Fruit fly (Drosophila melanogaster) whole organism, adult: ENCODE data around the gene Mat89Ba.

Experiments
- CG11617 ChIP-seq: fragments of 200-800 bp; sonication (Bioruptor generic); optimal IDR thresholded peaks from 2 replicates; lab custom pipeline; 2017; ENCODE audit warnings: mild to moderate bottlenecking, missing biosample characterization, missing genetic modification reagents, missing genetic modification characterization
- CG14711 ChIP-seq: fragments of 200-800 bp; sonication (Bioruptor generic); optimal IDR thresholded peaks from 2 replicates; lab custom pipeline; 2018; ENCODE audit warnings: missing biosample characterization, mild to moderate bottlenecking, missing genetic modification characterization, moderate library complexity
- CG7045 ChIP-seq: fragments of 200-800 bp; sonication (Bioruptor generic); optimal IDR thresholded peaks from 2 replicates; lab custom pipeline; 2017; ENCODE audit warnings: missing biosample characterization, mild to moderate bottlenecking, missing genetic modification characterization
- CG7101 ChIP-seq: fragments of 200-800 bp; sonication (Bioruptor generic); optimal IDR thresholded peaks from 2 replicates; lab custom pipeline; 2018; ENCODE audit warnings: missing biosample characterization, mild to moderate bottlenecking, missing genetic modification characterization, moderate library complexity
- bab1 ChIP-seq: fragments of 200-800 bp; sonication (Bioruptor generic); optimal IDR thresholded peaks from 3 replicates; lab custom pipeline; 2019; ENCODE audit warnings: missing biosample characterization, mild to moderate bottlenecking, missing genetic modification characterization, moderate library complexity
- kay ChIP-seq: fragments of 200-800 bp; sonication (Bioruptor generic); peaks from one replicate; lab custom pipeline; 2016; ENCODE audit warnings: missing biosample characterization, missing genetic modification characterization, borderline replicate concordance
- tj ChIP-seq: fragments of 200-800 bp; sonication (Bioruptor generic); optimal IDR thresholded peaks from 3 replicates; lab custom pipeline; 2017; ENCODE audit warnings: missing biosample characterization, mild to moderate bottlenecking, missing genetic modification characterization, moderate library complexity

DNA sequence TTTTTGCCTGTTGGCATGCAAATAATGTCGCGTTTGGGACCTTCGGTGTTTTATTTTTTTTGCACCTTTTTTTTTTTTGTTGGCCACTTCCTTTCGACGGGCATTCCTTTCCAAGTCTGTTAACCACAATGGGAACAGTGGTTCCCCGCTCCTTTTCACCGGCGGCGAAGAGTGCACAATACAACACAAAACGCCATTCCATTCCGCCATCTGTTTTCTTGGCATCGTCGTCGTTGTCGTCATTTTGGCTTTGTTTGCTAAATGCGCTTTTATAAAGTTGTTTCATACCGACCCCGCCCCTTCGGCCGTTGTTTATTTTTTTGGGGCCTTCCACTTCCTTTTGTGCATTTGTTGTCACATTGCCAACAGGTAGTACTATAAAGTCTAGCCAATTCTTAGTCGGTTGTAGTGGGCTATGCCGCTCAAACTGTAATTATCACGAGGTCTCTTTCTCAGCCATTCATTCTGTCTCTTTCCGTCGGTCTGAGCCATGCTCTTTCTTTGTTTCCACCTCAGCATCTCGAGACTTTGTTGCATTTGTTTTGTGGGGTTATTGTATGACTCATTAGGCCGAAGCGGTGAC lies 18.1 kb upstream of the Mat89Ba start:
- no peak for TF ChIP-seq CG7045 (GFP tag; lab: Kevin White, UChicago)
- no peak for TF ChIP-seq CG7101
- TF ChIP-seq kay (GFP tag; lab: Kevin White, UChicago), result peak; percentile 75
- TF ChIP-seq CG14711 (tag; lab: Kevin White, UChicago), result no peak
- no peak for TF ChIP-seq tj (GFP tag; lab: Kevin White, UChicago)
- no peak for TF ChIP-seq bab1 (GFP tag; lab: Kevin White, UChicago)
- peak; percentile 17 for TF ChIP-seq CG11617
